Fruit fly (Drosophila melanogaster) whole organism, embryonic: Measurements from ENCODE around the gene CG3726.
A peak's percentile ranks its signal among the peaks of the same experiment; 100 is the strongest.

ENCODE experiments used
- CG10543 ChIP-seq: fragments of 200-800 bp; sonication (Bioruptor generic); optimal IDR thresholded peaks from 3 replicates; lab custom pipeline; 2017; ENCODE audit warnings: missing biosample characterization, mild to moderate bottlenecking, missing genetic modification characterization, moderate library complexity
- CG10565 ChIP-seq: fragments of 200-800 bp; sonication (Bioruptor generic); optimal IDR thresholded peaks from 3 replicates; lab custom pipeline; 2016; ENCODE audit warnings: missing biosample characterization, mild to moderate bottlenecking, missing genetic modification characterization
- CG10654 ChIP-seq: fragments of 200-800 bp; sonication (Bioruptor generic); optimal IDR thresholded peaks from 2 replicates; lab custom pipeline; 2016; ENCODE audit warnings: missing biosample characterization, missing genetic modification characterization
- CG13287 ChIP-seq: fragments of 200-800 bp; sonication (Bioruptor generic); IDR thresholded peaks from 2 replicates; pipeline ENCODE4 v1.3.6; 2022; ENCODE audit warnings: missing biosample characterization, missing genetic modification characterization; ENCODE audit not compliant: partially characterized antibody
- CG13624 ChIP-seq: fragments of 200-800 bp; sonication (Bioruptor generic); optimal IDR thresholded peaks from 2 replicates; lab custom pipeline; 2016; ENCODE audit warnings: missing biosample characterization, missing genetic modification characterization
- CG1602 ChIP-seq: fragments of 200-800 bp; sonication (Bioruptor generic); optimal IDR thresholded peaks from 3 replicates; lab custom pipeline; 2016; ENCODE audit warnings: missing biosample characterization, missing genetic modification characterization
- CG18599 ChIP-seq: fragments of 200-800 bp; sonication (Bioruptor generic); optimal IDR thresholded peaks from 3 replicates; lab custom pipeline; 2017; ENCODE audit warnings: missing biosample characterization, missing genetic modification characterization, mild to moderate bottlenecking, moderate library complexity, missing genetic modification reagents
- CG2120 ChIP-seq: fragments of 200-800 bp; sonication (Bioruptor generic); optimal IDR thresholded peaks from 3 replicates; lab custom pipeline; 2016; ENCODE audit warnings: missing biosample characterization, missing genetic modification characterization
- CG33213 ChIP-seq: fragments of 200-800 bp; sonication (Bioruptor generic); optimal IDR thresholded peaks from 3 replicates; lab custom pipeline; 2016; ENCODE audit warnings: missing biosample characterization, missing genetic modification characterization
- CG34376 ChIP-seq: fragments of 200-800 bp; sonication (Bioruptor generic); optimal IDR thresholded peaks from 2 replicates; lab custom pipeline; 2018; ENCODE audit warnings: missing biosample characterization, mild to moderate bottlenecking, missing genetic modification characterization
- CG3726 ChIP-seq: fragments of 200-800 bp; sonication (Bioruptor generic); IDR thresholded peaks from 3 replicates; pipeline ENCODE4, ENCODE4 v1.3.6; 2022; ENCODE audit warnings: missing biosample characterization, missing genetic modification characterization
- CG3847 ChIP-seq: fragments of 200-800 bp; sonication (Bioruptor generic); IDR thresholded peaks from 2 replicates; pipeline ENCODE4 v1.3.6; 2022; ENCODE audit warnings: missing biosample characterization, missing genetic modification characterization
- CG6175 ChIP-seq: fragments of 200-800 bp; sonication (Bioruptor generic); IDR thresholded peaks from 3 replicates; pipeline ENCODE4 v1.3.6; 2022; ENCODE audit warnings: missing biosample characterization, missing genetic modification characterization
- CG6254 ChIP-seq: fragments of 200-800 bp; sonication (Bioruptor generic); optimal IDR thresholded peaks from 3 replicates; lab custom pipeline; 2017; ENCODE audit warnings: mild to moderate bottlenecking, missing biosample characterization, missing genetic modification reagents, missing genetic modification characterization
- CG7839 ChIP-seq: fragments of 200-800 bp; sonication (Bioruptor generic); optimal IDR thresholded peaks from 3 replicates; lab custom pipeline; 2018; ENCODE audit warnings: missing biosample characterization, mild to moderate bottlenecking, missing genetic modification characterization, moderate library complexity
- CG8924 ChIP-seq: fragments of 200-800 bp; optimal IDR thresholded peaks from 3 replicates; lab custom pipeline; 2019; ENCODE audit warnings: missing biosample characterization, mild to moderate bottlenecking, missing genetic modification characterization, moderate library complexity
- CG8944 ChIP-seq: fragments of 200-800 bp; sonication (Bioruptor generic); optimal IDR thresholded peaks from 3 replicates; lab custom pipeline; 2016; ENCODE audit warnings: missing biosample characterization, missing genetic modification characterization
- Dll ChIP-seq: fragments of 200-800 bp; sonication (Bioruptor generic); IDR thresholded peaks from 4 replicates; pipeline ENCODE4 v1.3.6; 2022; ENCODE audit warnings: missing biosample characterization, missing genetic modification characterization; ENCODE audit not compliant: partially characterized antibody
- Doc2 ChIP-seq: fragments of 200-800 bp; sonication (Bioruptor generic); IDR thresholded peaks from 2 replicates; pipeline ENCODE4 v1.3.6; 2022; ENCODE audit warnings: missing biosample characterization, missing genetic modification characterization
- Fer2 ChIP-seq: fragments of 200-800 bp; sonication (Bioruptor generic); optimal IDR thresholded peaks from 2 replicates; lab custom pipeline; 2018; ENCODE audit warnings: missing biosample characterization, mild to moderate bottlenecking, missing genetic modification characterization, moderate library complexity
- H2.0 ChIP-seq: fragments of 200-800 bp; sonication (Bioruptor generic); IDR thresholded peaks from 2 replicates; pipeline ENCODE4 v1.3.6; 2022; ENCODE audit warnings: missing biosample characterization, missing genetic modification characterization
- HHEX ChIP-seq: fragments of 200-800 bp; sonication (Bioruptor generic); optimal IDR thresholded peaks from 3 replicates; lab custom pipeline; 2017; ENCODE audit warnings: missing biosample characterization, mild to moderate bottlenecking, missing genetic modification characterization, missing genetic modification reagents
- Hey ChIP-seq: fragments of 200-800 bp; sonication (Bioruptor generic); optimal IDR thresholded peaks from 3 replicates; lab custom pipeline; 2018; ENCODE audit warnings: missing biosample characterization, mild to moderate bottlenecking, missing genetic modification characterization
- Hmr ChIP-seq: fragments of 200-800 bp; sonication (Bioruptor generic); optimal IDR thresholded peaks from 3 replicates; lab custom pipeline; 2017; ENCODE audit warnings: mild to moderate bottlenecking, missing biosample characterization, missing genetic modification reagents, missing genetic modification characterization
- Hr51 ChIP-seq, 2 experiments: fragments of 200-800 bp; sonication (Bioruptor generic); optimal IDR thresholded peaks; 2 replicates in 1 of 2; 3 replicates in 1 of 2; lab custom pipeline; 2016 to 2018; ENCODE audit warnings: missing biosample characterization in 2 of 2, missing genetic modification characterization in 2 of 2, mild to moderate bottlenecking in 1 of 2, moderate library complexity in 1 of 2
- Nf-YA ChIP-seq: fragments of 200-800 bp; sonication (Bioruptor generic); IDR thresholded peaks from 2 replicates; pipeline ENCODE4 v1.3.6; 2022; ENCODE audit warnings: missing biosample characterization, missing genetic modification characterization
- PHDP ChIP-seq: fragments of 200-800 bp; sonication (Bioruptor generic); optimal IDR thresholded peaks from 3 replicates; lab custom pipeline; 2018; ENCODE audit warnings: missing biosample characterization, mild to moderate bottlenecking, missing genetic modification characterization, moderate library complexity
- Xrp1 ChIP-seq: fragments of 200-800 bp; sonication (Bioruptor generic); IDR thresholded peaks from 2 replicates; pipeline ENCODE4 v1.3.6; 2022; ENCODE audit warnings: missing biosample characterization, missing genetic modification characterization
- ap ChIP-seq: fragments of 200-800 bp; sonication (Bioruptor generic); IDR thresholded peaks from 2 replicates; pipeline ENCODE4 v1.3.6; 2022; ENCODE audit warnings: missing biosample characterization, missing genetic modification characterization
- az2 ChIP-seq: fragments of 200-800 bp; sonication (Bioruptor generic); optimal IDR thresholded peaks from 3 replicates; lab custom pipeline; 2016; ENCODE audit warnings: missing biosample characterization, missing genetic modification characterization
- chif ChIP-seq, 2 experiments: fragments of 200-800 bp; sonication (Bioruptor generic); optimal IDR thresholded peaks; 3 replicates each; lab custom pipeline; 2016; ENCODE audit warnings: missing biosample characterization in 2 of 2, missing genetic modification characterization in 2 of 2
- corto ChIP-seq: fragments of 200-800 bp; sonication (Bioruptor generic); optimal IDR thresholded peaks from 2 replicates; lab custom pipeline; 2016; ENCODE audit warnings: missing biosample characterization, mild to moderate bottlenecking, missing genetic modification characterization, moderate library complexity
- dimm ChIP-seq: fragments of 200-800 bp; sonication (Bioruptor generic); IDR thresholded peaks from 2 replicates; pipeline ENCODE4 v1.3.6; 2022; ENCODE audit warnings: missing biosample characterization, missing genetic modification characterization
- fd3F ChIP-seq: fragments of 200-800 bp; sonication (Bioruptor generic); optimal IDR thresholded peaks from 2 replicates; lab custom pipeline; 2018; ENCODE audit warnings: missing biosample characterization, mild to moderate bottlenecking, missing genetic modification characterization, moderate library complexity
- lov ChIP-seq, 2 experiments: fragments of 200-800 bp in 1 of 2; fragments of >200 bp in 1 of 2; sonication (Bioruptor generic) in 1 of 2; IDR thresholded peaks in 1 of 2; optimal IDR thresholded peaks in 1 of 2; 2 replicates in 1 of 2; 3 replicates in 1 of 2; pipeline versions ENCODE4 v1.3.6 to Lab custom; 2017 to 2022; ENCODE audit warnings: missing biosample characterization in 1 of 2, missing genetic modification characterization in 1 of 2
- mirr ChIP-seq: fragments of 200-800 bp; sonication (Bioruptor generic); optimal IDR thresholded peaks from 3 replicates; lab custom pipeline; 2018; ENCODE audit warnings: missing biosample characterization, mild to moderate bottlenecking, missing genetic modification characterization
- nau ChIP-seq: fragments of 200-800 bp; sonication (Bioruptor generic); optimal IDR thresholded peaks from 3 replicates; lab custom pipeline; 2017; ENCODE audit warnings: missing biosample characterization, mild to moderate bottlenecking, missing genetic modification characterization, missing genetic modification reagents
- otp ChIP-seq: fragments of 200-800 bp; sonication (Bioruptor generic); IDR thresholded peaks from 3 replicates; pipeline ENCODE4, ENCODE4 v1.3.6; 2022; ENCODE audit warnings: missing biosample characterization, missing genetic modification characterization
- sisA ChIP-seq: fragments of 200-800 bp; sonication (Bioruptor generic); IDR thresholded peaks from 2 replicates; pipeline ENCODE4 v1.3.6; 2022; ENCODE audit warnings: missing biosample characterization, missing genetic modification characterization
- ssp ChIP-seq: fragments of 200-800 bp; sonication (Bioruptor generic); IDR thresholded peaks from 2 replicates; pipeline ENCODE4 v1.3.6; 2022; ENCODE audit warnings: missing biosample characterization, missing genetic modification characterization
- tgo ChIP-seq: fragments of 200-800 bp; sonication (Bioruptor generic); IDR thresholded peaks from 3 replicates; pipeline ENCODE4 v1.3.6; 2022; ENCODE audit warnings: missing biosample characterization, missing genetic modification characterization
- wek ChIP-seq: fragments of 200-800 bp; sonication (Bioruptor generic); optimal IDR thresholded peaks from 3 replicates; lab custom pipeline; 2018; ENCODE audit warnings: missing biosample characterization, mild to moderate bottlenecking, missing genetic modification characterization, moderate library complexity
- zf30C ChIP-seq: fragments of 200-800 bp; sonication (Bioruptor generic); optimal IDR thresholded peaks from 3 replicates; lab custom pipeline; 2018; ENCODE audit warnings: missing biosample characterization, mild to moderate bottlenecking, missing genetic modification characterization

CG3726 gene

dm6 chrX:5896809-5897700 lies 19.8 kb upstream of the CG3726 start (continued):
- TF ChIP-seq az2 (GFP tag; lab: Kevin White, UChicago) (peak; percentile 34), nau (no peak), Fer2 (tag; lab: Kevin White, UChicago) (no peak), CG8944 (GFP tag; lab: Kevin White, UChicago) (no peak), mirr (GFP tag; lab: Kevin White, UChicago) (no peak), Dll (GFP tag; lab: Robert Waterston, UW) (no peak), Xrp1 (peak; percentile 33; the same call in 1 of the 2 replicates), CG3847 (GFP tag; lab: Robert Waterston, UW) (no peak), CG13287 (GFP tag; lab: Robert Waterston, UW) (no peak), fd3F (no peak), CG13624 (no peak), zf30C (GFP tag; lab: Kevin White, UChicago) (no peak), CG33213 (GFP tag; lab: Kevin White, UChicago) (no peak), CG7839 (tag; lab: Kevin White, UChicago) (peak; percentile 35), PHDP (tag; lab: Kevin White, UChicago) (peak; percentile 19), Hmr (peak; percentile 15), ssp (GFP tag; lab: Robert Waterston, UW) (no peak), lov (optimal IDR thresholded peaks at IDR 0.05; lab: Kevin White, UChicago) (no peak), lov (GFP tag; IDR thresholded peaks at IDR 0.05; lab: Robert Waterston, UW) (no peak), HHEX (no peak), Hey (no peak), ap (GFP tag; lab: Robert Waterston, UW) (no peak), CG10565 (GFP tag; lab: Kevin White, UChicago) (no peak), corto (GFP tag; lab: Kevin White, UChicago) (no peak), CG2120 (GFP tag; lab: Kevin White, UChicago) (peak; percentile 46), CG6175 (GFP tag; lab: Robert Waterston, UW) (no peak), CG8924 (tag; lab: Kevin White, UChicago) (no peak), H2.0 (GFP tag; lab: Robert Waterston, UW) (peak; percentile 33; the same call in 1 of the 2 replicates), Hr51 (GFP tag; optimal IDR thresholded peaks at IDR 0.05; lab: Kevin White, UChicago) (peak in 1 of 2 experiments; percentile 24), CG6254 (no peak), sisA (GFP tag; lab: Robert Waterston, UW) (peak; percentile 52), CG1602 (GFP tag; lab: Kevin White, UChicago) (peak; percentile 17), wek (GFP tag; lab: Kevin White, UChicago) (no peak), CG18599 (GFP tag; lab: Kevin White, UChicago) (no peak), CG10654 (GFP tag; lab: Kevin White, UChicago) (no peak), tgo (GFP tag; lab: Robert Waterston, UW) (peak; percentile 20; the same call in 1 of the 3 replicates), Nf-YA (GFP tag; lab: Robert Waterston, UW) (no peak), chif (GFP tag; optimal IDR thresholded peaks at IDR 0.05; lab: Kevin White, UChicago) (peak in 1 of 2 experiments; percentile 28), Doc2 (GFP tag; lab: Robert Waterston, UW) (no peak), CG3726 (GFP tag; lab: Robert Waterston, UW) (0 out of 3 replicates have a peak, but pooled peaks have one; percentile 60), dimm (GFP tag; lab: Robert Waterston, UW) (no peak), CG34376 (GFP tag; lab: Kevin White, UChicago) (no peak), otp (GFP tag; lab: Robert Waterston, UW) (no peak), CG10543 (GFP tag; lab: Kevin White, UChicago) (no peak)
